Fruit fly (Drosophila melanogaster): ENCODE data around the gene Men.

- TF ChIP-seq usp (GFP tag; optimal IDR thresholded peaks at IDR 0.05) (no peak), CG8478 (optimal IDR thresholded peaks at IDR 0.05) (no peak), pan (optimal IDR thresholded peaks at IDR 0.05) (no peak), EcR (GFP tag; optimal IDR thresholded peaks at IDR 0.05) (no peak)
These were observed 37.0 kb downstream of the Men start for dm6 chr3R:12685290-12685689.

Data from whole organism.